Fruit fly (Drosophila melanogaster): Measurements from ENCODE around the gene CG15021.

Gene CG15021

dm6 chr3L:4412974-4413373 lies 23.5 kb upstream of the CG15021 start (continued):
- no peak for TF ChIP-seq insv (GFP tag; optimal IDR thresholded peaks at IDR 0.05)
- peak; percentile 39 for TF ChIP-seq CG2678 (tag; optimal IDR thresholded peaks at IDR 0.05)
- TF ChIP-seq CG1529 (GFP tag; optimal IDR thresholded peaks at IDR 0.05), result no peak
- peak; percentile 46; the same call in 1 of the 2 replicates for TF ChIP-seq sisA (GFP tag; IDR thresholded peaks at IDR 0.05)
- no peak for TF ChIP-seq jigr1 (GFP tag; IDR thresholded peaks at IDR 0.05)
- no peak for TF ChIP-seq CG4854 (GFP tag; optimal IDR thresholded peaks at IDR 0.05)
- peak; percentile 67 for TF ChIP-seq gsb (GFP tag; IDR thresholded peaks at IDR 0.05)
- 0 out of 2 replicates have a peak, but pooled peaks have one; percentile 22 for TF ChIP-seq Lim3 (GFP tag; IDR thresholded peaks at IDR 0.05)
- no peak for TF ChIP-seq lola (GFP tag; optimal IDR thresholded peaks at IDR 0.05)
- TF ChIP-seq Scr (GFP tag; IDR thresholded peaks at IDR 0.05; ENCODE audit: partially characterized antibody), result no peak
- TF ChIP-seq Med (GFP tag), result peak; percentile 91
- TF ChIP-seq Atf-2 (GFP tag; optimal IDR thresholded peaks at IDR 0.05), result peak; percentile 24
- peak; percentile 2 for TF ChIP-seq CG4617 (GFP tag; optimal IDR thresholded peaks at IDR 0.05; ENCODE audit: borderline replicate concordance)
- TF ChIP-seq Fer3 (tag; optimal IDR thresholded peaks at IDR 0.05), result peak; percentile 19
- TF ChIP-seq Usf (GFP tag; optimal IDR thresholded peaks at IDR 0.05), result no peak
- no peak for TF ChIP-seq unc-4 (GFP tag; IDR thresholded peaks at IDR 0.05; ENCODE audit: partially characterized antibody)
- TF ChIP-seq CG7839 (tag; optimal IDR thresholded peaks at IDR 0.05), result peak; percentile 45
- no peak for TF ChIP-seq CG31388 (GFP tag; optimal IDR thresholded peaks at IDR 0.05)
- TF ChIP-seq Nf-YB (GFP tag; optimal IDR thresholded peaks at IDR 0.05), result no peak
- TF ChIP-seq tap (tag; optimal IDR thresholded peaks at IDR 0.05), result peak; percentile 10
- TF ChIP-seq Taf1 (GFP tag; IDR thresholded peaks at IDR 0.05), result peak; percentile 49; the same call in 1 of the 2 replicates
- peak; percentile 20 for TF ChIP-seq Dip3 (GFP tag; optimal IDR thresholded peaks at IDR 0.05)
- peak; percentile 56 for TF ChIP-seq NfI (GFP tag; optimal IDR thresholded peaks at IDR 0.05)
- 0 out of 2 replicates have a peak, but pooled peaks have one; percentile 29 for TF ChIP-seq CG10321 (GFP tag; IDR thresholded peaks at IDR 0.05)
- TF ChIP-seq CG6272 (GFP tag; IDR thresholded peaks at IDR 0.05), result 0 out of 2 replicates have a peak, but pooled peaks have one; percentile 39
- TF ChIP-seq Hsf (GFP tag; optimal IDR thresholded peaks at IDR 0.05), result peak; percentile 18
- TF ChIP-seq CG2116 (GFP tag; optimal IDR thresholded peaks at IDR 0.05), result no peak
- no peak for TF ChIP-seq pzg (GFP tag; optimal IDR thresholded peaks at IDR 0.05)
- TF ChIP-seq CG10543 (GFP tag; optimal IDR thresholded peaks at IDR 0.05), result peak; percentile 47
- peak; percentile 18 for TF ChIP-seq CG13123 (GFP tag; optimal IDR thresholded peaks at IDR 0.05)
- peak; percentile 4 for TF ChIP-seq CG8089 (GFP tag; optimal IDR thresholded peaks at IDR 0.05)
- TF ChIP-seq HLHmδ (GFP tag; optimal IDR thresholded peaks at IDR 0.05), result no peak
- peak; percentile 36; the same call in 1 of the 2 replicates for TF ChIP-seq MBD-R2 (GFP tag; IDR thresholded peaks at IDR 0.05)
- no peak for TF ChIP-seq Lpt (GFP tag; optimal IDR thresholded peaks at IDR 0.05)
- TF ChIP-seq CG4282 (GFP tag; optimal IDR thresholded peaks at IDR 0.05), result no peak
- no peak for TF ChIP-seq CG32772 (GFP tag; IDR thresholded peaks at IDR 0.05)
- TF ChIP-seq caup (GFP tag; optimal IDR thresholded peaks at IDR 0.05; ENCODE audit: severe bottlenecking), result peak; percentile 37
- TF ChIP-seq sens (GFP tag), result peak; percentile 80
- TF ChIP-seq CG34224 (GFP tag; IDR thresholded peaks at IDR 0.05; ENCODE audit: partially characterized antibody), result 0 out of 3 replicates have a peak, but pooled peaks have one; percentile 9
- TF ChIP-seq CG15269 (tag; optimal IDR thresholded peaks at IDR 0.05), result peak; percentile 40
- no peak for TF ChIP-seq NC2β (GFP tag; optimal IDR thresholded peaks at IDR 0.05)
- TF ChIP-seq Spps (tag; optimal IDR thresholded peaks at IDR 0.05), result no peak
- TF ChIP-seq CG8944 (GFP tag; optimal IDR thresholded peaks at IDR 0.05), result peak; percentile 12
- TF ChIP-seq CG10274 (GFP tag; optimal IDR thresholded peaks at IDR 0.05), result no peak
- no peak for TF ChIP-seq Hr78 (GFP tag; optimal IDR thresholded peaks at IDR 0.05)
- TF ChIP-seq emc (GFP tag; optimal IDR thresholded peaks at IDR 0.05), result peak; percentile 17
- TF ChIP-seq CG11560 (tag; IDR thresholded peaks at IDR 0.05), result peak; percentile 56; the same call in 1 of the 3 replicates
- no peak for TF ChIP-seq luna (GFP tag; optimal IDR thresholded peaks at IDR 0.05)
- TF ChIP-seq pnt (GFP tag; optimal IDR thresholded peaks at IDR 0.05), result peak; percentile 22
- no peak for TF ChIP-seq CG18764 (GFP tag; optimal IDR thresholded peaks at IDR 0.05)
